Fruit fly (Drosophila melanogaster) Kc167 (cell line): ENCODE measurements around the gene Sbat.

Experiments
- Sin3A ChIP-seq: fragments of >200 bp; optimal IDR thresholded peaks from 2 replicates; lab custom pipeline; 2018; ENCODE audit warnings: missing external identifiers
- h ChIP-seq: fragments of >200 bp; optimal IDR thresholded peaks from 3 replicates; lab custom pipeline; 2018; ENCODE audit warnings: missing external identifiers
- insv ChIP-seq: fragments of >200 bp; optimal IDR thresholded peaks from 3 replicates; lab custom pipeline; 2018; ENCODE audit warnings: missing external identifiers
- psq ChIP-seq: fragments of >200 bp; optimal IDR thresholded peaks from 2 replicates; lab custom pipeline; 2017; ENCODE audit warnings: missing external identifiers
- ttk ChIP-seq: sonication (Bioruptor generic); optimal IDR thresholded peaks from 2 replicates; lab custom pipeline; 2017; ENCODE audit warnings: missing external identifiers

DNA sequence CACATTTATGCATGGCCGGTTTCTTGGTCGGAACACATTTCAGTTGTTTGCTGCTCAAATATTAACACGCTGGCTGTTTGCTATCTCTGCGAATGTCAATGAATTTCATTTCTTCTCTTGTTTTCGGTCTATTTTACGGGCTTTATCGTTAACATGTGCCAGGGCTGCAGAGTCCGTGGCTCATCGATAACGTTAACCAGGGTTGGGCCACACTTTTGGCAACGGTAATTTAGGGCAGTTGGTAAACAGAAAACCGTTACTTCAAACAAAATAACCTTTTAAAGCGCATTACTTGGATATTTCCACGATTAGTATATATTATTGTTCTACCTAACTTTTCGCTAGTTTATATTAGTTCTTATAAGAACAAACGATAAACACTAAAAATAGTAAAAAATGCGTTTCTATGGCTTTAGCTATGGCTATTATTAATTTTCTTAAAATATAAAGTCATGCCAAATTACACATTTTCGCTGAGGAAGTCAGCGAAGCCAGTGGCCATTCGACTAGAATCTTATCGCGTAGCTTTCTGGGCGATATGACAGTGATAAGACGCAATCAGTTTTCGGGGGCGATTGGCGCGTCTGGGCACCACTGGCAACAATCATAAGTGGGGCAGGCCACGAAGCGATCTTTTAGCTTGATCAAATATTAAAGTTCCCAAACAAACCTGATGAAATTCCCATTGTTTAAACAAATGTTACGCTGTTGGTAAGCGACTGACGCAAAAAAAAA, 5.0 kb downstream of the Sbat start:
- TF ChIP-seq insv (lab: Kevin White, UChicago) (no peak), psq (lab: Kevin White, UChicago) (no peak), ttk (no peak), h (lab: Kevin White, UChicago) (no peak), Sin3A (lab: Kevin White, UChicago) (no peak)
